Worm (Caenorhabditis elegans): ENCODE results near the gene C13A2.3.

The C13A2.3 gene

DNA sequence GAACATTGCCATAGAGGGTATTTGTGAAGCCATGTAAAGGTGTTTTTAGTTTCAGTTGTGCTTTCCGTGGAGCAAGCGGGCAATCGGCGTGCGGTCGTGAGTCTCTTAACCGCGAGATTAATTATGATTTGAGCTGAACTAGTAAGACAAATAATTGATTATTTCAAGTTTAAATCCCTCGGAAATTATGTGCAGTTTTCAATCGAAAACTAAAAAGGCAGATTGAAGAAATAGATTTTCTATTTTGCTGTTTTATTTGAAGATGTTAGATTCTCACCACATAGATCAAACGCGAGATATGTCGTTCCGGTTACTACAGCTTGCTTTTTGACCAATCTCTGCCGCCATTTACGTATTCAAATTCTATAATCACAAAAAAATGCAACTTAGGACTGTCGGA is at the start of gene C13A2.3:
Gene C13A2.3, plus strand, starts transcription at position 301 of the 400 bp plus-strand sequence.
- TF ChIP-seq him-1 (tag; optimal IDR thresholded peaks at IDR 0.05) (no peak), dao-5 (tag; optimal IDR thresholded peaks at IDR 0.05) (no peak), W03F9.2 (tag; optimal IDR thresholded peaks at IDR 0.05) (no peak)

ce11 chrV:7234726-7235125 is 47.4 kb upstream of the C13A2.3 start, which contains the start of gene C05C8.5:
TSS of gene C05C8.5 (minus strand) at chrV:7234826.
- TF ChIP-seq him-1 (tag; optimal IDR thresholded peaks at IDR 0.05) (no peak), dao-5 (tag; optimal IDR thresholded peaks at IDR 0.05) (no peak), W03F9.2 (tag; optimal IDR thresholded peaks at IDR 0.05) (no peak)

- TF ChIP-seq W03F9.2 (tag; optimal IDR thresholded peaks at IDR 0.05), result no peak
- no peak for TF ChIP-seq him-1 (tag; optimal IDR thresholded peaks at IDR 0.05)
- TF ChIP-seq dao-5 (tag; optimal IDR thresholded peaks at IDR 0.05), result no peak
These were observed 45.4 kb upstream of the C13A2.3 start for ce11 chrV:7236694-7237093.

- TF ChIP-seq W03F9.2 (tag; optimal IDR thresholded peaks at IDR 0.05), result no peak
- TF ChIP-seq dao-5 (tag; optimal IDR thresholded peaks at IDR 0.05), result no peak
- no peak for TF ChIP-seq him-1 (tag; optimal IDR thresholded peaks at IDR 0.05)
These were observed 45.2 kb upstream of the C13A2.3 start, which contains the start of gene hpo-9 for ce11 chrV:7237094-7237132. TSS of gene hpo-9 (minus strand) at chrV:7237130.

DNA sequence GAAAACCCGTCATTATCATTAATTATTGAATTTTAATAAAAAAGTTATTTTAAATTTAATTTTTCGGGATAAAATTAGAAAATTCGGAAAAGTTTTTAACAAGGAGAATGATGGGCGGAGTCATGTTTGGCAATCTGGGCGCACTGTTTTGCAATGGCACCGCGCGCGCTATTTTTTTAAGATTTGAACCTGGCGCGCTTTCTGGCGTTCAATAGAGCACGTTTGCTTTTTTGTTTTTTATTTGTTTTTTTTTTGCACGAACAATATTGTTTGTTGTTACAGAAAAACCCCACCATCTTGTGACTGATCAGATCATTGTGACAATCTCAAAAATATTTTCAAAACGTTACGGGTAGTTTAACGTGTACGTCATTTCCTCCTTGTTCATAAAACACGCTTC is 45.0 kb upstream of the C13A2.3 start, which contains the start of gene hyls-1:
Gene hyls-1, plus strand, starts transcription at position 249 of the 400 bp plus-strand sequence.
- TF ChIP-seq W03F9.2 (tag; optimal IDR thresholded peaks at IDR 0.05) (peak; percentile 88), him-1 (tag; optimal IDR thresholded peaks at IDR 0.05) (no peak), dao-5 (tag; optimal IDR thresholded peaks at IDR 0.05) (no peak)

- TF ChIP-seq W03F9.2 (tag; optimal IDR thresholded peaks at IDR 0.05) (no peak), dao-5 (tag; optimal IDR thresholded peaks at IDR 0.05) (no peak), him-1 (tag; optimal IDR thresholded peaks at IDR 0.05) (no peak)
These were observed 42.7 kb upstream of the C13A2.3 start, which contains the start of gene C05C8.1 for ce11 chrV:7239471-7239870. TSS of gene C05C8.1 (plus strand) at chrV:7239771.

- TF ChIP-seq him-1 (tag; optimal IDR thresholded peaks at IDR 0.05) (no peak), W03F9.2 (tag; optimal IDR thresholded peaks at IDR 0.05) (no peak), dao-5 (tag; optimal IDR thresholded peaks at IDR 0.05) (no peak)
These were observed 35.2 kb upstream of the C13A2.3 start, which contains the start of gene C05C8.7 for ce11 chrV:7246951-7247350. TSS of gene C05C8.7 (minus strand) at chrV:7247050.

DNA sequence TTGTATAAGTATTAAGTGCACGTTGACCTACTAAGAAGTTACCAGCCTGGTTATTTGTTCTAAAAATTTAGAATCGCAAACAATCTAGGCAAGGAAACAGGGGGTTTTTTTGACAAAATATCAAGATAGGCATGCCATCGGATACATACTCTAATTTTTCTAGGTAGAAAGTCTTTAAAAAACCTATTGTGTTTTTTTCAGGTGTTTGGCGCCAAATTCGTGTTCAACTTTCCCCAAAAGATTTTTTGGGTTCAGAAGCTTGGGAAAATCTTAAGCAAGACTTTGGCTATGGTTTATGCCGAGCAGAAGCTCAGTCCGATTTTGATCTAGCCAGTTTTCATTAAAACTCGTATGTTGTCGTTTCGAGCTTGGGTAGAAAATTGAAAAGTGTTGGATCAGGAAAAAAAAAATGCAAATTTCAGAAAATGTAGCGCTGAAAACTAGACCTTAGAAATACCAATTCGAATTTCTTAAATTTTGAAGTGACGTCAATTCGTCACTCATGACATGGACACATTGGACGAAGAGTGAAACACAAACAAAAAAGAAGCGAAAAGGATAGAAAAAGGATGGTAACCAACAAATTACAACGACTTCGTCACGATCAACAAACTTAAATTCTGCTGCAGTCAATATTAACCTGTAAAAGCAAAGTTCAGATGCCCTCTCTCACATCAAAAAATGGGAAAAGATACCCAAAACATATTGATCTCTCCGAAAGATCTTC is 33.7 kb upstream of the C13A2.3 start:
- TF ChIP-seq dao-5 (tag; optimal IDR thresholded peaks at IDR 0.05) (no peak), him-1 (tag; optimal IDR thresholded peaks at IDR 0.05) (no peak), W03F9.2 (tag; optimal IDR thresholded peaks at IDR 0.05) (no peak)

DNA sequence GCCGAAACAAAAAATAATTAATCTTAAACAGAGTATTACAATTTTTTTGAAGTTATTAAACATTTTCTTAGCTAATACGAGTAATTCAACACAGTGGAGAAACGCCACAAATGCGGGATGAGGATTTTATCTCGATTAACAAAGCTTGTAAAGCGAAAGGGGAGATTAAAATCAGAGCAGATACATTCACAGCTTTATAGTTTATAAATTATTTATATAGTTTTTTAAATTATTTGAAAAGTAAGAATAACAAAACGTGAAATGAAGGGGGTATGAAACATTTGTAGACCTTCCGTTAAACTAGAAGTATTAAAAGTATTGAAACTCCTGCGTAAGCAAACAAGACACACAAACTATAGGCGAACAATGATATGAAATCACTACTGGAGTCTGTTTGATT is 27.0 kb upstream of the C13A2.3 start, which contains the start of gene C05C8.8:
Gene C05C8.8, minus strand, starts transcription at position 101 of the 400 bp plus-strand sequence.
- TF ChIP-seq him-1 (tag; optimal IDR thresholded peaks at IDR 0.05) (no peak), W03F9.2 (tag; optimal IDR thresholded peaks at IDR 0.05) (no peak), dao-5 (tag; optimal IDR thresholded peaks at IDR 0.05) (no peak)

DNA sequence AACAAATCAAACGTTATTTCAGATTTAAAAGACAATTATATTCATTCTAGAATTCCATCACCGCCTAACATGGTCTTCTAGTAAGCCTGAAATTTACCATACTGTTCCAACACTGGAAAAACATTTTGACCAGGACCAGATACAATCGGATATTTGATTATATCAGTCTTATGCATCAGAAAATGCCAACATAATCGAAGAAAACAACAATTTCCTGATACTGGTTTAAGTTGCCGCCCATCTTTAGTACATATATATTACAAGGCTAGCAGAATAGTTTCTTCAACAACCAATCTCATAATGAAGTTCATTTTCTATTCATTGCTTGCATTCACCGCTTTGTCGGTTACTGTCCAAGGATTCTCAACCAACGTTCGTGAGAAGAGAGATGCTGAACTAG is 23.2 kb upstream of the C13A2.3 start, which contains the start of gene C13A2.12:
Gene C13A2.12, plus strand, starts transcription at position 301 of the 400 bp plus-strand sequence.
- no peak for TF ChIP-seq W03F9.2 (tag; optimal IDR thresholded peaks at IDR 0.05)
- TF ChIP-seq him-1 (tag; optimal IDR thresholded peaks at IDR 0.05), result no peak
- TF ChIP-seq dao-5 (tag; optimal IDR thresholded peaks at IDR 0.05), result no peak

DNA sequence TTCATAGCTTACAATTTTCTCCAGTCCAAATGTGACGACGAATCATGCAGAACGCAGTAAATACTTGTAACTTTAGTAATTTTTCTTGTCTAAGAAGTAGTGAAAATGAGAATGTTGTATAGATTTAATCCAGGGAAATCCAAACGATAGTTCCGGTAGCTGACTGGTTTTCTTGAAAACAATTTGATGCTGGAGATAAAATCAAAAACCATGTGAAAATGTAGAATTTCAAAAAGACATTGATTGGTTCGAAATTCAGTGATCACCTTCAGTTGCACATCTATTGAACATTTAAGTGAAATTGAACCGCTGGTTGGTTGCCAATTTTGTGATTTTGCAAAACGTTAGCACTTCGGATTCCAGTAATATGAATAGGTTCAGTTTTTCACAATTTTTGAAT is 18.1 kb upstream of the C13A2.3 start, which contains the start of gene C13A2.9:
Gene C13A2.9, minus strand, starts transcription at position 101 of the 400 bp plus-strand sequence.
- TF ChIP-seq W03F9.2 (tag; optimal IDR thresholded peaks at IDR 0.05) (no peak), him-1 (tag; optimal IDR thresholded peaks at IDR 0.05) (no peak)

DNA sequence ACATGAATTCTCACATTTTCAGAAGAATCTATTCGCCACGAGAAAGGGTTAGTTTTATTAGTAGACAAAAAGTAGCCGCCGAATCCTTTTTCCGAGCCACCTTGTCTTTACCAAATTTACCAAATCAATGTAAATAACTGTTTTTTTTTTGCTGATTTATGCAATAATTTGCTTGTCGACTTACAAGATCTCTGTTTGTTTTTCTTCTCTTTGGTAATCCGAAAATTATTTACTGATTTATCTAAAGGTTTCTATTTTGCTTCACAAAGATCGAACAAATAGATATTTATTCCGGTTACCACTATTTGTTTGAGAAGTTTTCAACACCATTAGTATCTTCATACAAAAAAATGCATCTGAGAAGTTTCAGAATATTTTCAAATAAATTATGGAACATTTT is 16.1 kb upstream of the C13A2.3 start, which contains the start of gene C13A2.7:
Gene C13A2.7, plus strand, starts transcription at position 301 of the 400 bp plus-strand sequence.
- TF ChIP-seq W03F9.2 (tag; optimal IDR thresholded peaks at IDR 0.05), result no peak
- no peak for TF ChIP-seq dao-5 (tag; optimal IDR thresholded peaks at IDR 0.05)
- no peak for TF ChIP-seq him-1 (tag; optimal IDR thresholded peaks at IDR 0.05)

DNA sequence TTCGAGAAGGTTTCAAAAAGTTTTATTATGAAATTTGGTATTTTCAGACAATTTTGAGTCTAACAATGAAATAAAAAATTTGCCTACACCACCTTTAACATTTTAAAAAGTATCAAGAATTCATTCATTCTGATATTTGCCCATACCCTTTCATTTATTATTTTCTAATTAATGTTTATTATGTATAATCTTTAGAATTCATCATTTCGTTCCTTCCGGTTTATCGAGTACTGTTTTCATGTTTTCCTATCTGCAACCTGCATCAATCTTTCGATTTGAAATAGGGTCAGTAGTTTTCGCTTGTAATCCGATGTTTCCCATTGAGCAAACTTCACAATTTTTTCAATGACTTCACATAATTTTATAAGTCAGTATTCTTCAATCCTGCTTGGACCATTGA is 12.7 kb upstream of the C13A2.3 start, which contains the start of gene C13A2.6:
Gene C13A2.6, plus strand, starts transcription at position 301 of the 400 bp plus-strand sequence.
- no peak for TF ChIP-seq dao-5 (tag; optimal IDR thresholded peaks at IDR 0.05)
- TF ChIP-seq him-1 (tag; optimal IDR thresholded peaks at IDR 0.05), result no peak
- no peak for TF ChIP-seq W03F9.2 (tag; optimal IDR thresholded peaks at IDR 0.05)

- TF ChIP-seq him-1 (tag; optimal IDR thresholded peaks at IDR 0.05) (no peak), W03F9.2 (tag; optimal IDR thresholded peaks at IDR 0.05) (no peak), dao-5 (tag; optimal IDR thresholded peaks at IDR 0.05) (no peak)
These were observed 7.1 kb upstream of the C13A2.3 start, which contains the start of gene C13A2.10 for ce11 chrV:7274992-7275391. TSS of gene C13A2.10 (minus strand) at chrV:7275092.

DNA sequence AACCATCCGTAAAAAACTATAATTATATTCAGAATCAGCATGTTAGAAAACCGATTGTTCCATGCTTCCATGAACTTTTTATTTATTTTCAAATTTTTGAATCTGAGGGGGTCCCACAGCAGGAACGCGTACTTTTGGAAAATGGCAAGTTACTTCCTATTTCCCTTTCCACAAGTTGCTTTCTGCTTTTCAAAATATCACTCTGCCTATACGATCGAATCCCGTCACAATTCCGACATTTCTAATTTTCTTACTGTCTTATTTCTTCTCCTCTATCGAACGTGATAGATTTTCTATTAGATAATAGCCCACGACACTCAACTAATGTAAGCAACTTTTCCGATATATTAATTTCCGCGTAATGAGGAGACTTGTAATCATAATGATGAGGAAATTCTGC is 6.6 kb upstream of the C13A2.3 start, which contains the start of gene C13A2.5:
Gene C13A2.5, plus strand, starts transcription at position 301 of the 400 bp plus-strand sequence.
- TF ChIP-seq W03F9.2 (tag; optimal IDR thresholded peaks at IDR 0.05), result no peak

Measured in whole organism, L4/young adult.